Worm (Caenorhabditis elegans) whole organism, L4 larva: Measurements from ENCODE around the gene C55B6.4.

Experiments
- cey-2 ChIP-seq: sonication (generic microtip); optimal IDR thresholded peaks from 3 replicates; lab custom pipeline; 2017; ENCODE audit warnings: missing genetic modification characterization, mild to moderate bottlenecking, missing compliant biosample characterization, antibody characterized with exemption, borderline replicate concordance; ENCODE audit not compliant: insufficient read depth
- lin-13 ChIP-seq: fragments of 150-350 bp; optimal IDR thresholded peaks from 2 replicates; lab custom pipeline; 2014; ENCODE audit warnings: missing biosample characterization, missing genetic modification reagents, missing genetic modification characterization
- lin-29 ChIP-seq: fragments of 200-800 bp; sonication (Bioruptor generic); IDR thresholded peaks from 2 replicates; pipeline ENCODE4 v1.3.6; 2022; ENCODE audit warnings: missing genetic modification reagents, missing genetic modification characterization, missing compliant biosample characterization
- lsy-2 ChIP-seq, 2 experiments: fragments of 150-350 bp in 1 of 2; sonication (generic microtip) in 1 of 2; optimal IDR thresholded peaks; 2 replicates each; lab custom pipeline; 2014 to 2017; ENCODE audit warnings: missing biosample characterization in 2 of 2, missing genetic modification characterization in 2 of 2
- mdl-1 ChIP-seq, 2 experiments: fragments of 150-350 bp in 1 of 2; sonication (generic microtip) in 1 of 2; optimal IDR thresholded peaks; 2 replicates each; lab custom pipeline; 2014 to 2017; ENCODE audit warnings: missing biosample characterization in 2 of 2, missing genetic modification characterization in 2 of 2
- nhr-6 ChIP-seq: fragments of 150-350 bp; optimal IDR thresholded peaks from 2 replicates; lab custom pipeline; 2014; ENCODE audit warnings: missing biosample characterization, missing genetic modification characterization
- skn-1 ChIP-seq: fragments of 150-350 bp; optimal IDR thresholded peaks from 2 replicates; lab custom pipeline; 2014; ENCODE audit warnings: missing biosample characterization, missing genetic modification characterization
- unc-39 ChIP-seq: sonication (generic microtip); optimal IDR thresholded peaks from 2 replicates; lab custom pipeline; 2017; ENCODE audit warnings: missing biosample characterization, missing genetic modification characterization

- TF ChIP-seq nhr-6 (tag; lab: Kevin White, UChicago), result no peak
- TF ChIP-seq skn-1 (tag; lab: Kevin White, UChicago), result no peak
- no peak for TF ChIP-seq mdl-1 (tag; optimal IDR thresholded peaks at IDR 0.05; lab: Kevin White, UChicago)
- TF ChIP-seq unc-39, result no peak
- TF ChIP-seq lin-29 (GFP tag; lab: Robert Waterston, UW), result no peak
- no peak for TF ChIP-seq cey-2 (tag; lab: Kevin White, UChicago)
- TF ChIP-seq lin-13 (GFP tag; lab: Kevin White, UChicago), result no peak
- no peak for TF ChIP-seq lsy-2 (tag; optimal IDR thresholded peaks at IDR 0.05; lab: Kevin White, UChicago)
Observed at ce11 chrX:7157483-7157882, 30.0 kb downstream of the C55B6.4 start.
